Fruit fly (Drosophila melanogaster) S2 (cell line): Measurements from ENCODE around the gene Cf2.

Experiments used
- CG8478 ChIP-seq: fragments of >200 bp; optimal IDR thresholded peaks from 2 replicates; lab custom pipeline; 2018
- CTCF ChIP-seq, 2 experiments: fragments of >200 bp; optimal IDR thresholded peaks; 2 replicates each; lab custom pipeline; 2018

The Cf2 gene

dm6 chr2L:4883023-4883392 is at the start of gene Cf2, which contains the start of gene CG3008:
TSS of gene Cf2 (minus strand) at chr2L:4883107.
TSS of gene CG3008 (plus strand) at chr2L:4883298.
- TF ChIP-seq CTCF (optimal IDR thresholded peaks at IDR 0.05; lab: Kevin White, UChicago), result no peak
- TF ChIP-seq CG8478 (lab: Kevin White, UChicago), result no peak

dm6 chr2L:4932284-4932683 is 49.4 kb upstream of the Cf2 start, which contains the start of gene hoe1:
TSS of gene hoe1 (minus strand) at chr2L:4932384.
- TF ChIP-seq CTCF (optimal IDR thresholded peaks at IDR 0.05; lab: Kevin White, UChicago), result no peak
- TF ChIP-seq CG8478 (lab: Kevin White, UChicago), result no peak

dm6 chr2L:4930541-4930940 is 47.6 kb upstream of the Cf2 start:
- TF ChIP-seq CG8478 (lab: Kevin White, UChicago) (no peak), CTCF (optimal IDR thresholded peaks at IDR 0.05; lab: Kevin White, UChicago) (no peak)

dm6 chr2L:4928340-4928739 is 45.4 kb upstream of the Cf2 start:
- no peak for TF ChIP-seq CG8478 (lab: Kevin White, UChicago)
- no peak for TF ChIP-seq CTCF (optimal IDR thresholded peaks at IDR 0.05; lab: Kevin White, UChicago)

dm6 chr2L:4916738-4917137 is 33.8 kb upstream of the Cf2 start:
- TF ChIP-seq CTCF (optimal IDR thresholded peaks at IDR 0.05; lab: Kevin White, UChicago) (no peak), CG8478 (lab: Kevin White, UChicago) (no peak)

dm6 chr2L:4915715-4916153 is 32.8 kb upstream of the Cf2 start:
- no peak for TF ChIP-seq CG8478 (lab: Kevin White, UChicago)
- no peak for TF ChIP-seq CTCF (optimal IDR thresholded peaks at IDR 0.05; lab: Kevin White, UChicago)

dm6 chr2L:4907986-4908385 is 25.1 kb upstream of the Cf2 start:
- no peak for TF ChIP-seq CTCF (optimal IDR thresholded peaks at IDR 0.05; lab: Kevin White, UChicago)
- TF ChIP-seq CG8478 (lab: Kevin White, UChicago), result no peak

dm6 chr2L:4906546-4907250 is 23.8 kb upstream of the Cf2 start, which contains the start of gene snsl:
TSS of gene snsl (minus strand) at chr2L:4906762.
- TF ChIP-seq CTCF (optimal IDR thresholded peaks at IDR 0.05; lab: Kevin White, UChicago) (no peak), CG8478 (lab: Kevin White, UChicago) (no peak)

dm6 chr2L:4905365-4906280 is 22.7 kb upstream of the Cf2 start:
- TF ChIP-seq CTCF (optimal IDR thresholded peaks at IDR 0.05; lab: Kevin White, UChicago), result no peak
- no peak for TF ChIP-seq CG8478 (lab: Kevin White, UChicago)

dm6 chr2L:4903838-4904237 is 20.9 kb upstream of the Cf2 start:
- TF ChIP-seq CG8478 (lab: Kevin White, UChicago) (no peak), CTCF (optimal IDR thresholded peaks at IDR 0.05; lab: Kevin White, UChicago) (no peak)

- no peak for TF ChIP-seq CG8478 (lab: Kevin White, UChicago)
- TF ChIP-seq CTCF (optimal IDR thresholded peaks at IDR 0.05; lab: Kevin White, UChicago), result no peak
Measured at dm6 chr2L:4899599-4900559, 17.0 kb upstream of the Cf2 start.

dm6 chr2L:4898165-4898564 is 15.3 kb upstream of the Cf2 start:
- TF ChIP-seq CTCF (optimal IDR thresholded peaks at IDR 0.05; lab: Kevin White, UChicago) (no peak), CG8478 (lab: Kevin White, UChicago) (no peak)

dm6 chr2L:4896484-4897205 is 13.7 kb upstream of the Cf2 start:
- TF ChIP-seq CTCF (optimal IDR thresholded peaks at IDR 0.05; lab: Kevin White, UChicago) (no peak), CG8478 (lab: Kevin White, UChicago) (no peak)
